Worm (Caenorhabditis elegans) whole organism, young adult: ENCODE data around the gene bca-2.
"Not testable (repeated sequence)": the region's sequence is repeated elsewhere in the genome, so short reads cannot be mapped to it uniquely, and the experiment has no call there.

Experiments used
- B0019.2 ChIP-seq: fragments of 200-800 bp; sonication (Bioruptor generic); conservative IDR thresholded peaks from 2 replicates; pipeline ENCODE4 v1.3.6; 2022; ENCODE audit warnings: missing genetic modification reagents, missing genetic modification characterization, missing compliant biosample characterization
- B0035.1 ChIP-seq: sonication (generic microtip); optimal IDR thresholded peaks from 2 replicates; lab custom pipeline; 2016; ENCODE audit warnings: missing genetic modification characterization, mild to moderate bottlenecking, missing compliant biosample characterization, missing genotype, missing genetic modification reagents
- B0261.1 ChIP-seq: sonication (generic microtip); optimal IDR thresholded peaks from 2 replicates; lab custom pipeline; 2016; ENCODE audit warnings: mild to moderate bottlenecking, missing genetic modification characterization, moderate library complexity, missing compliant biosample characterization
- Y79H2A.3 ChIP-seq: fragments of 200-800 bp; sonication (Bioruptor generic); conservative IDR thresholded peaks from 2 replicates; pipeline ENCODE4 v1.3.6; 2022; ENCODE audit warnings: missing genetic modification reagents, missing genetic modification characterization, missing compliant biosample characterization
- Y95B8A.8 ChIP-seq: fragments of 200-800 bp; sonication (Bioruptor generic); IDR thresholded peaks from 2 replicates; pipeline ENCODE4 v1.3.6; 2022; ENCODE audit warnings: missing genetic modification reagents, missing genetic modification characterization, missing compliant biosample characterization
- attf-3 ChIP-seq: fragments of 200-800 bp; sonication (Bioruptor generic); conservative IDR thresholded peaks from 2 replicates; pipeline ENCODE4 v1.3.6; 2022; ENCODE audit warnings: missing genetic modification reagents, missing genetic modification characterization, missing compliant biosample characterization
- attf-6 ChIP-seq: fragments of 200-800 bp; sonication (Bioruptor generic); IDR thresholded peaks from 2 replicates; pipeline ENCODE4 v1.3.6; 2022; ENCODE audit warnings: missing genetic modification reagents, missing genetic modification characterization, missing compliant biosample characterization
- bed-2 ChIP-seq: fragments of 200-800 bp; sonication (Bioruptor generic); IDR thresholded peaks from 2 replicates; pipeline ENCODE4 v1.3.6; 2022; ENCODE audit warnings: missing genetic modification reagents, missing genetic modification characterization, missing compliant biosample characterization
- cebp-2 ChIP-seq: fragments of 200-800 bp; sonication (Bioruptor generic); IDR thresholded peaks from 2 replicates; pipeline ENCODE4 v1.3.6; 2022; ENCODE audit warnings: missing genetic modification characterization, missing compliant biosample characterization
- ceh-100 ChIP-seq: fragments of 200-800 bp; sonication (Bioruptor generic); IDR thresholded peaks from 2 replicates; pipeline ENCODE4 v1.3.6; 2022; ENCODE audit warnings: missing genetic modification reagents, missing genetic modification characterization, missing compliant biosample characterization
- ceh-58 ChIP-seq: fragments of 200-800 bp; sonication (Bioruptor generic); IDR thresholded peaks from 2 replicates; pipeline ENCODE4 v1.3.6; 2022; ENCODE audit warnings: missing genetic modification characterization, missing compliant biosample characterization
- dox-1 ChIP-seq: fragments of 200-800 bp; sonication (Bioruptor generic); IDR thresholded peaks from 2 replicates; pipeline ENCODE4 v1.3.6; 2022; ENCODE audit warnings: missing genetic modification reagents, missing genetic modification characterization, missing compliant biosample characterization
- dpl-1 ChIP-seq: fragments of 150-350 bp; optimal IDR thresholded peaks from 2 replicates; lab custom pipeline; 2014; ENCODE audit warnings: missing biosample characterization, missing genetic modification reagents, missing genetic modification characterization
- efl-1 ChIP-seq: fragments of 150-350 bp; optimal IDR thresholded peaks from 2 replicates; lab custom pipeline; 2014; ENCODE audit warnings: missing biosample characterization, missing genetic modification reagents, missing genetic modification characterization
- egrh-3 ChIP-seq: fragments of 200-800 bp; sonication (Bioruptor generic); IDR thresholded peaks from 2 replicates; pipeline ENCODE4 v1.3.6; 2022; ENCODE audit warnings: missing genetic modification reagents, missing genetic modification characterization, missing compliant biosample characterization
- ets-4 ChIP-seq: fragments of 200-800 bp; sonication (Bioruptor generic); optimal IDR thresholded peaks from 2 replicates; lab custom pipeline; 2018; ENCODE audit warnings: mild to moderate bottlenecking, missing genetic modification characterization, missing compliant biosample characterization
- gei-17 ChIP-seq: fragments of 200-800 bp; sonication (Bioruptor generic); optimal IDR thresholded peaks from 2 replicates; lab custom pipeline; 2018; ENCODE audit warnings: mild to moderate bottlenecking, missing genetic modification characterization, missing compliant biosample characterization
- hlh-12 ChIP-seq: sonication (generic microtip); optimal IDR thresholded peaks from 2 replicates; lab custom pipeline; 2016; ENCODE audit warnings: missing genetic modification characterization, missing compliant biosample characterization
- hmg-1.2 ChIP-seq: fragments of 200-800 bp; sonication (Bioruptor generic); IDR thresholded peaks from 2 replicates; pipeline ENCODE4 v1.3.6; 2022; ENCODE audit warnings: missing genetic modification reagents, missing genetic modification characterization, missing compliant biosample characterization
- hsf-1 ChIP-seq: fragments of 200-800 bp; sonication (Bioruptor generic); IDR thresholded peaks from 2 replicates; pipeline ENCODE4 v1.3.6; 2022; ENCODE audit warnings: missing genetic modification reagents, missing genetic modification characterization, missing compliant biosample characterization
- let-526 ChIP-seq: fragments of 200-800 bp; sonication (Bioruptor generic); IDR thresholded peaks from 2 replicates; pipeline ENCODE4 v1.3.6; 2022; ENCODE audit warnings: missing genetic modification reagents, missing genetic modification characterization, missing compliant biosample characterization
- lin-26 ChIP-seq: fragments of 200-800 bp; sonication (Bioruptor generic); IDR thresholded peaks from 2 replicates; pipeline ENCODE4 v1.3.6; 2022; ENCODE audit warnings: missing genetic modification reagents, missing genetic modification characterization, missing compliant biosample characterization
- lin-40 ChIP-seq: sonication (generic microtip); optimal IDR thresholded peaks from 2 replicates; lab custom pipeline; 2016; ENCODE audit warnings: missing genetic modification characterization, mild to moderate bottlenecking, missing compliant biosample characterization, missing genotype, missing genetic modification reagents
- madf-6 ChIP-seq: fragments of 200-800 bp; sonication (Bioruptor generic); IDR thresholded peaks from 2 replicates; pipeline ENCODE4 v1.3.6; 2022; ENCODE audit warnings: missing genetic modification reagents, missing genetic modification characterization, missing compliant biosample characterization
- mcd-1 ChIP-seq: fragments of 200-800 bp; sonication (Bioruptor generic); IDR thresholded peaks from 2 replicates; pipeline ENCODE4 v1.3.6; 2022; ENCODE audit warnings: missing genetic modification reagents, missing genetic modification characterization, missing compliant biosample characterization
- mes-4 ChIP-seq: sonication (generic microtip); optimal IDR thresholded peaks from 2 replicates; lab custom pipeline; 2016; ENCODE audit warnings: missing genotype, missing genetic modification characterization, missing compliant biosample characterization
- nfya-2 ChIP-seq: fragments of 200-800 bp; sonication (Bioruptor generic); IDR thresholded peaks from 2 replicates; pipeline ENCODE4 v1.3.6; 2022; ENCODE audit warnings: missing genetic modification reagents, missing genetic modification characterization, missing compliant biosample characterization
- nhr-120 ChIP-seq: fragments of 200-800 bp; sonication (Bioruptor generic); IDR thresholded peaks from 2 replicates; pipeline ENCODE4 v1.3.6; 2022; ENCODE audit warnings: missing genetic modification characterization, missing compliant biosample characterization
- rpc-1 ChIP-seq, 2 experiments: fragments of 150-350 bp in 1 of 2; sonication (generic microtip) in 1 of 2; optimal IDR thresholded peaks; 2 replicates each; lab custom pipeline; 2014 to 2018; ENCODE audit warnings: missing biosample characterization in 1 of 2, missing genetic modification characterization in 1 of 2, missing genetic modification reagents in 1 of 2, missing genotype in 1 of 2
- snpc-1.1 ChIP-seq: sonication (generic microtip); optimal IDR thresholded peaks from 2 replicates; lab custom pipeline; 2017; ENCODE audit warnings: missing genetic modification characterization, mild to moderate bottlenecking, missing compliant biosample characterization, antibody characterized with exemption, moderate library complexity, missing genotype, missing genetic modification reagents; ENCODE audit not compliant: insufficient read depth
- snpc-4 ChIP-seq, 5 experiments: fragments of 150-350 bp in 1 of 5; sonication (generic microtip) in 4 of 5; optimal IDR thresholded peaks; 2 replicates each; lab custom pipeline; 2014 to 2018; ENCODE audit warnings: missing genetic modification characterization in 5 of 5, missing biosample characterization in 3 of 5, antibody characterized with exemption in 2 of 5, mild to moderate bottlenecking in 2 of 5, missing compliant biosample characterization in 2 of 5, missing genotype in 2 of 5, moderate library complexity in 2 of 5, missing genetic modification reagents in 1 of 5
- tbp1 ChIP-seq: fragments of 200-800 bp; sonication (Bioruptor generic); optimal IDR thresholded peaks from 2 replicates; lab custom pipeline; 2018; ENCODE audit warnings: mild to moderate bottlenecking, missing genetic modification characterization, missing compliant biosample characterization
- xnd-1 ChIP-seq: sonication (generic microtip); optimal IDR thresholded peaks from 2 replicates; lab custom pipeline; 2016; ENCODE audit warnings: missing genotype, missing genetic modification reagents, missing genetic modification characterization, missing compliant biosample characterization
- zim-3 ChIP-seq: sonication (generic microtip); optimal IDR thresholded peaks from 2 replicates; lab custom pipeline; 2017; ENCODE audit warnings: mild to moderate bottlenecking, missing genetic modification characterization, moderate library complexity, missing compliant biosample characterization
- ztf-25 ChIP-seq: fragments of 200-800 bp; sonication (Bioruptor generic); IDR thresholded peaks from 2 replicates; pipeline ENCODE4 v1.3.6; 2022; ENCODE audit warnings: missing genetic modification reagents, missing genetic modification characterization, missing compliant biosample characterization
- ztf-3 ChIP-seq: fragments of 200-800 bp; sonication (Bioruptor generic); optimal IDR thresholded peaks from 2 replicates; lab custom pipeline; 2018; ENCODE audit warnings: mild to moderate bottlenecking, missing genetic modification characterization, missing compliant biosample characterization

Gene bca-2

ce11 chrIV:17100148-17100547, at the start of gene bca-2:
TSS of gene bca-2 (minus strand) at chrIV:17100248.
- TF ChIP-seq nhr-120 (GFP tag; lab: Robert Waterston, UW) (no peak), attf-3 (GFP tag; lab: Robert Waterston, UW) (no peak), xnd-1 (tag; lab: Kevin White, UChicago) (no peak), nfya-2 (no peak), bed-2 (no peak), zim-3 (tag; lab: Kevin White, UChicago) (no peak), ceh-58 (no peak), madf-6 (GFP tag; lab: Robert Waterston, UW) (no peak), Y95B8A.8 (GFP tag; lab: Robert Waterston, UW) (no peak), lin-40 (tag; lab: Kevin White, UChicago) (no peak), mes-4 (tag; lab: Kevin White, UChicago) (no peak), ets-4 (GFP tag; lab: Kevin White, UChicago) (no peak)
- TF ChIP-seq, all 124 proteins: peak for 0

ce11 chrIV:17141641-17142040, 41.6 kb upstream of the bca-2 start:
- TF ChIP-seq hsf-1 (GFP tag; lab: Robert Waterston, UW), result peak; percentile 96

- TF ChIP-seq cebp-2, result 0 out of 2 replicates have a peak, but pooled peaks have one; percentile 67
- 0 out of 2 replicates have a peak, but pooled peaks have one; percentile 30 for TF ChIP-seq lin-26 (GFP tag; lab: Robert Waterston, UW)
- peak; percentile 77; the same call in 1 of the 2 replicates for TF ChIP-seq egrh-3 (GFP tag; lab: Robert Waterston, UW)
These were observed 40.9 kb upstream of the bca-2 start for ce11 chrIV:17140936-17141335.

- TF ChIP-seq dpl-1 (GFP tag; lab: Kevin White, UChicago), result no peak
These were observed 31.1 kb upstream of the bca-2 start, which contains the start of the genes Y116A8C.37 and Y116A8C.38 for ce11 chrIV:17131035-17131595. TSS of gene Y116A8C.37 (minus strand) at chrIV:17131135. TSS of gene Y116A8C.38 (plus strand) at chrIV:17131545.

ce11 chrIV:17127224-17127623, 27.2 kb upstream of the bca-2 start:
- TF ChIP-seq hmg-1.2 (0 out of 2 replicates have a peak, but pooled peaks have one; percentile 15), tbp1 (GFP tag; lab: Kevin White, UChicago) (peak; percentile 82), attf-6 (GFP tag; lab: Robert Waterston, UW) (0 out of 2 replicates have a peak, but pooled peaks have one; percentile 19), rpc-1 (tag; optimal IDR thresholded peaks at IDR 0.05; lab: Kevin White, UChicago) (peak; percentile 65), dox-1 (0 out of 2 replicates have a peak, but pooled peaks have one; percentile 8), ztf-25 (GFP tag; lab: Robert Waterston, UW) (0 out of 2 replicates have a peak, but pooled peaks have one; percentile 56), B0261.1 (tag; lab: Kevin White, UChicago) (peak; percentile 53), snpc-4 (tag; optimal IDR thresholded peaks at IDR 0.05; lab: Kevin White, UChicago) (peak in 1 of 4 experiments; percentile 82)
- not testable (repeated sequence) for TF ChIP-seq rpc-1 (optimal IDR thresholded peaks at IDR 0.05; lab: Kevin White, UChicago); snpc-4 (GFP tag; optimal IDR thresholded peaks at IDR 0.05; lab: Kevin White, UChicago)

ce11 chrIV:17126512-17126911, 26.5 kb upstream of the bca-2 start:
- TF ChIP-seq efl-1 (no peak), gei-17 (no peak), ceh-100 (GFP tag; lab: Robert Waterston, UW) (no peak), hlh-12 (tag; lab: Kevin White, UChicago) (no peak), egrh-3 (GFP tag; lab: Robert Waterston, UW) (no peak), ztf-3 (GFP tag; lab: Kevin White, UChicago) (no peak), mcd-1 (GFP tag; lab: Robert Waterston, UW) (no peak), zim-3 (tag; lab: Kevin White, UChicago) (no peak), snpc-1.1 (no peak), B0035.1 (tag; lab: Kevin White, UChicago) (no peak), Y79H2A.3 (GFP tag; lab: Robert Waterston, UW) (no peak), let-526 (GFP tag; lab: Robert Waterston, UW) (no peak), B0019.2 (GFP tag; lab: Robert Waterston, UW) (no peak)
- TF ChIP-seq, all 124 proteins: peak for 0
